Worm (Caenorhabditis elegans) whole organism, L4/young adult: ENCODE measurements around the gene T14B4.3.

Experiments
- W03F9.2 ChIP-seq: fragments of 150-350 bp; optimal IDR thresholded peaks from 2 replicates; lab custom pipeline; 2014; ENCODE audit warnings: missing biosample characterization, missing genetic modification characterization
- dao-5 ChIP-seq: sonication (generic microtip); optimal IDR thresholded peaks from 2 replicates; lab custom pipeline; 2016; ENCODE audit warnings: missing genotype, missing genetic modification characterization, moderate library complexity, missing compliant biosample characterization
- him-1 ChIP-seq: sonication (generic microtip); optimal IDR thresholded peaks from 2 replicates; lab custom pipeline; 2016; ENCODE audit warnings: missing genotype, missing genetic modification reagents, missing genetic modification characterization, missing compliant biosample characterization

DNA sequence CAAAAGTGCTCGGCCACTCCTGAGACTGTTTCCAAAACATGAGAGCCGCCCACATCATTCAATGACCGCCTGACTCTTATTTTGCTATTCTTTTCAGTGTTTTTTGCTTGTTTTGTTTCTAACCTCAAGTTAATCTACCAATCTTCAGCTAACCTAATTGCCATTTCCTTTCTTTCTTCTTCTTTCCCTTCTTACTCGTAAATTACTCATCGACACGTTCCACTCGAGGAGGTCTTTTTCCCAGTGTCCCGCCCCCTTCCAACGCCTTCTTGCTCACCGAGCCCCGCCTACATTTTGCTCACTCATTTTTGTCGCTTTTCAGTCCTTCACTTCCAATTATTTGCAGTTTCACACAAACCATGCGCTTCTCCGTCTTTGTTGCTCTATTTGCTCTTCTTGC is 30.0 kb downstream of the T14B4.3 start, which contains the start of gene nlp-50:
- TF ChIP-seq dao-5 (tag; lab: Kevin White, UChicago) (no peak), him-1 (tag; lab: Kevin White, UChicago) (no peak), W03F9.2 (tag; lab: Kevin White, UChicago) (no peak)
